Worm (Caenorhabditis elegans): ENCODE results near the gene glb-5.
A peak's percentile ranks its signal among the peaks of the same experiment; 100 is the strongest.

Gene glb-5

ce11 chrV:5581312-5581711, 22.6 kb downstream of the glb-5 start, which contains the start of gene klc-2:
TSS of gene klc-2 (minus strand) at chrV:5581412.
- no peak for TF ChIP-seq jun-1 (tag; optimal IDR thresholded peaks at IDR 0.05)
- no peak for TF ChIP-seq ceh-82 (tag; optimal IDR thresholded peaks at IDR 0.05)
- no peak for TF ChIP-seq nhr-12 (tag; optimal IDR thresholded peaks at IDR 0.05)
- no peak for TF ChIP-seq nhr-67 (tag; optimal IDR thresholded peaks at IDR 0.05)
- no peak for TF ChIP-seq ceh-9 (tag; optimal IDR thresholded peaks at IDR 0.05)

- TF ChIP-seq hmg-11 (tag; optimal IDR thresholded peaks at IDR 0.05): peak; percentile 16
- no peak for TF ChIP-seq ceh-28 (tag; optimal IDR thresholded peaks at IDR 0.05)
- peak; percentile 48 for TF ChIP-seq nfya-1 (tag; optimal IDR thresholded peaks at IDR 0.05; ENCODE audit: insufficient read depth)
- no peak for TF ChIP-seq nhr-28 (tag; optimal IDR thresholded peaks at IDR 0.05)
- no peak for TF ChIP-seq fkh-2 (tag; optimal IDR thresholded peaks at IDR 0.05)
- no peak for TF ChIP-seq nhr-77 (tag; optimal IDR thresholded peaks at IDR 0.05)
Observed at ce11 chrV:5582308-5582707, 23.6 kb downstream of the glb-5 start.

- TF ChIP-seq ama-1 (optimal IDR thresholded peaks at IDR 0.05): peak; percentile 46
- TF ChIP-seq nhr-28 (tag; optimal IDR thresholded peaks at IDR 0.05): no peak
- TF ChIP-seq elt-2 (tag; optimal IDR thresholded peaks at IDR 0.05): no peak
- TF ChIP-seq nhr-43 (tag; optimal IDR thresholded peaks at IDR 0.05; ENCODE audit: poor library complexity, severe bottlenecking): no peak
- TF ChIP-seq unc-62 (GFP tag; optimal IDR thresholded peaks at IDR 0.05): no peak
- TF ChIP-seq ceh-28 (tag; optimal IDR thresholded peaks at IDR 0.05): no peak
- TF ChIP-seq R02D3.7 (tag; optimal IDR thresholded peaks at IDR 0.05): no peak
- peak; percentile 9 for TF ChIP-seq nfya-1 (tag; optimal IDR thresholded peaks at IDR 0.05; ENCODE audit: insufficient read depth)
- TF ChIP-seq hmg-11 (tag; optimal IDR thresholded peaks at IDR 0.05): no peak
- TF ChIP-seq lin-39 (tag; optimal IDR thresholded peaks at IDR 0.05): peak; percentile 71
- no peak for TF ChIP-seq nhr-67 (tag; optimal IDR thresholded peaks at IDR 0.05)
- TF ChIP-seq egl-5 (tag; optimal IDR thresholded peaks at IDR 0.05): no peak
- TF ChIP-seq elt-1 (tag; optimal IDR thresholded peaks at IDR 0.05): no peak
- no peak for TF ChIP-seq nhr-12 (tag; optimal IDR thresholded peaks at IDR 0.05)
- no peak for TF ChIP-seq nhr-77 (tag; optimal IDR thresholded peaks at IDR 0.05)
Observed at ce11 chrV:5582860-5583259, 24.2 kb downstream of the glb-5 start.

- TF ChIP-seq nhr-77 (tag; optimal IDR thresholded peaks at IDR 0.05): no peak
- no peak for TF ChIP-seq egl-27 (tag; optimal IDR thresholded peaks at IDR 0.05)
- TF ChIP-seq hmg-11 (tag; optimal IDR thresholded peaks at IDR 0.05): no peak
- TF ChIP-seq nhr-67 (tag; optimal IDR thresholded peaks at IDR 0.05): no peak
- TF ChIP-seq egl-5 (tag; optimal IDR thresholded peaks at IDR 0.05): peak; percentile 23
- TF ChIP-seq lin-39 (tag; optimal IDR thresholded peaks at IDR 0.05): no peak
- TF ChIP-seq ceh-16 (tag; optimal IDR thresholded peaks at IDR 0.05): no peak
- peak; percentile 72 for TF ChIP-seq skn-1 (tag; optimal IDR thresholded peaks at IDR 0.05)
- no peak for TF ChIP-seq fkh-10 (GFP tag; optimal IDR thresholded peaks at IDR 0.05)
- no peak for TF ChIP-seq ZK546.5 (tag; optimal IDR thresholded peaks at IDR 0.05)
- TF ChIP-seq lsy-12 (tag; optimal IDR thresholded peaks at IDR 0.05): no peak
- TF ChIP-seq tbx-2 (tag; optimal IDR thresholded peaks at IDR 0.05): no peak
- TF ChIP-seq fkh-2 (tag; optimal IDR thresholded peaks at IDR 0.05): no peak
- TF ChIP-seq mml-1 (tag; optimal IDR thresholded peaks at IDR 0.05): no peak
- TF ChIP-seq nfya-1 (tag; optimal IDR thresholded peaks at IDR 0.05; ENCODE audit: insufficient read depth): peak; percentile 79
- no peak for TF ChIP-seq ceh-9 (tag; optimal IDR thresholded peaks at IDR 0.05)
- no peak for TF ChIP-seq elt-1 (tag; optimal IDR thresholded peaks at IDR 0.05)
- no peak for TF ChIP-seq nhr-11 (tag; optimal IDR thresholded peaks at IDR 0.05)
- no peak for TF ChIP-seq ama-1 (optimal IDR thresholded peaks at IDR 0.05)
- TF ChIP-seq jun-1 (tag; optimal IDR thresholded peaks at IDR 0.05): no peak
- peak; percentile 15 for TF ChIP-seq snpc-4 (tag; optimal IDR thresholded peaks at IDR 0.05)
- TF ChIP-seq daf-12 (tag; optimal IDR thresholded peaks at IDR 0.05): no peak
- peak; percentile 46 for TF ChIP-seq pha-4 (tag; optimal IDR thresholded peaks at IDR 0.05)
- TF ChIP-seq R02D3.7 (tag; optimal IDR thresholded peaks at IDR 0.05): no peak
- peak; percentile 29 for TF ChIP-seq lin-15B (tag; optimal IDR thresholded peaks at IDR 0.05)
- no peak for TF ChIP-seq nhr-23 (tag; optimal IDR thresholded peaks at IDR 0.05)
Observed at ce11 chrV:5584293-5584776, 25.6 kb downstream of the glb-5 start, which contains the start of gene pas-6. TSS of gene pas-6 (minus strand) at chrV:5584343.

- TF ChIP-seq elt-1 (tag; optimal IDR thresholded peaks at IDR 0.05) (no peak), sea-2 (GFP tag; optimal IDR thresholded peaks at IDR 0.05) (no peak), tbx-2 (tag; optimal IDR thresholded peaks at IDR 0.05) (no peak), hmg-11 (tag; optimal IDR thresholded peaks at IDR 0.05) (no peak), lin-39 (tag; optimal IDR thresholded peaks at IDR 0.05) (no peak)
Observed at ce11 chrV:5584833-5585232, 26.1 kb downstream of the glb-5 start, which contains the start of gene CD4.11. TSS of gene CD4.11 (plus strand) at chrV:5585133.

All from whole organism, L3 larva.